Fruit fly (Drosophila melanogaster): Measurements from ENCODE around the gene Msp300.
A peak's percentile ranks its signal among the peaks of the same experiment; 100 is the strongest.

Msp300 gene

DNA sequence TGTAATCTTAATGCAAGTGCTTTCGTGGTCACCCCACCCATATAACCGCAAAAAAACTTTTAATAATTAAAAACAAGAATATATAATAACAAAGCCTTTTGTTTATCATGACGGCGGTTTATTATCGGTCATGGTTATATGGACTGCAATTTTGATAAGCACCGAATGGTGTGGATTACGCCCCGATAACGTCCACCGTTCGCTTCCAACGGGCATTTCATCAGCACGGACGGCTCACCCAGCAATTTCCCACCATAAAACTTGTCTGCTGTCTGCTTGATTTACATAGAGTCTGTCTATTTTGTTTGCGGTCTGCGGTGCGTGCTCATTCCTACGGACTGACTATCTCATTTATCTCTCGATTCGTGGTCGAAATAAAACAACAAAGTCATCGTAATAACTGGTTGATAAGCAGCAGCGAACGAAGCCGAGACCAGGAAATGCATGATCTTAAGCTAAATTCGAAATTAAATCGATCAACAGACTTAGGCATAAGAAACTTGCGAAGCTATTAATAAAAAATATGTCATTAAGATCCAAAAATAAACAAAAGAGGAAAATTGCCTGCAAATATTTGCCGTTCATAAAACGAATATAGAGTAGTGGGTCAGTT, 5.2 kb upstream of the Msp300 start (continued):
- no peak for TF ChIP-seq odd (GFP tag; optimal IDR thresholded peaks at IDR 0.05)
- peak; percentile 65 for TF ChIP-seq vvl (GFP tag; IDR thresholded peaks at IDR 0.05)
- no peak for TF ChIP-seq CG6254 (GFP tag; optimal IDR thresholded peaks at IDR 0.05)
- no peak for TF ChIP-seq br (optimal IDR thresholded peaks at IDR 0.05)
- TF ChIP-seq CG34376 (GFP tag; optimal IDR thresholded peaks at IDR 0.05): peak; percentile 84
- TF ChIP-seq hb (GFP tag; IDR thresholded peaks at IDR 0.05; ENCODE audit: partially characterized antibody): no peak
- TF ChIP-seq h (optimal IDR thresholded peaks at IDR 0.05): no peak
- TF ChIP-seq CrebB (tag; optimal IDR thresholded peaks at IDR 0.05): peak; percentile 6
- no peak for TF ChIP-seq CG5245 (GFP tag; optimal IDR thresholded peaks at IDR 0.05)
- TF ChIP-seq CG6175 (GFP tag; IDR thresholded peaks at IDR 0.05): no peak
- TF ChIP-seq CoRest (tag; optimal IDR thresholded peaks at IDR 0.05): no peak
- no peak for TF ChIP-seq CG1832 (GFP tag; optimal IDR thresholded peaks at IDR 0.05)
- TF ChIP-seq B-H1 (GFP tag; IDR thresholded peaks at IDR 0.05): no peak
- TF ChIP-seq Aef1 (GFP tag; IDR thresholded peaks at IDR 0.05): no peak
- TF ChIP-seq Fer2 (tag; optimal IDR thresholded peaks at IDR 0.05): no peak
- TF ChIP-seq CG6765 (GFP tag; optimal IDR thresholded peaks at IDR 0.05): no peak
- TF ChIP-seq cg (GFP tag; optimal IDR thresholded peaks at IDR 0.05): no peak

DNA sequence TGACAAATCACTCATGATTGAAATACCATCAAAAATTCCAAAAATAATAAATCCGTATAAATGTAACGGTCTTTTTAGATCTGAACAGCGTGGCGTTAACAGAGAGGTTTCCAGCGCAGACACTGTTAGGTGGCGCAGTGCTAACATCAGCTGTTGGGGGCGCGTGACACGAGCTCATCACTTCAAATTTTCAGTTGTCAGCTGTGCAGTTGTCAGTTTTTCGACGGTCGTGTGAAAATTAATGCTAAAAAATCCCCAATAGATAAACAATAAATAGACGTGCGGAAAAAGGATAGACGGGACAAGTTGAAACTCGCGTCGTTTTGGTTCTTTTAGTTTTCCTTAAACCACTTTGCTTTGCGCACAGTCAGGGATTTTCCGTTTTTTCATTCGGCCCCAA, 4.5 kb upstream of the Msp300 start, which contains the start of gene CG4230:
TSS of gene CG4230 (plus strand) at position 6 of the 400 bp plus-strand sequence.
- no peak for TF ChIP-seq mirr (GFP tag; optimal IDR thresholded peaks at IDR 0.05)
- TF ChIP-seq HLH4C (GFP tag; IDR thresholded peaks at IDR 0.05; ENCODE audit: partially characterized antibody): peak; percentile 69; the same call in 2 of the 3 replicates
- no peak for TF ChIP-seq CG4730 (GFP tag; IDR thresholded peaks at IDR 0.05)
- peak; percentile 90 for TF ChIP-seq Sry-δ (GFP tag; optimal IDR thresholded peaks at IDR 0.05)
- peak; percentile 65; the same call in 1 of the 3 replicates for TF ChIP-seq mld (GFP tag; IDR thresholded peaks at IDR 0.05; ENCODE audit: partially characterized antibody)
- TF ChIP-seq CG7928 (GFP tag; optimal IDR thresholded peaks at IDR 0.05): no peak
- TF ChIP-seq CG13287 (GFP tag; IDR thresholded peaks at IDR 0.05; ENCODE audit: partially characterized antibody): peak; percentile 92
- no peak for TF ChIP-seq Taf1 (GFP tag; IDR thresholded peaks at IDR 0.05)
- TF ChIP-seq Hey (tag; optimal IDR thresholded peaks at IDR 0.05): no peak
- no peak for TF ChIP-seq corto (GFP tag; optimal IDR thresholded peaks at IDR 0.05)
- TF ChIP-seq CG7963 (GFP tag; IDR thresholded peaks at IDR 0.05; ENCODE audit: partially characterized antibody): peak; percentile 81
- TF ChIP-seq CG1529 (GFP tag; optimal IDR thresholded peaks at IDR 0.05): no peak
- TF ChIP-seq Dip2 (GFP tag; IDR thresholded peaks at IDR 0.05): no peak
- TF ChIP-seq CG12299 (tag; optimal IDR thresholded peaks at IDR 0.05): no peak
- TF ChIP-seq slbo (GFP tag; IDR thresholded peaks at IDR 0.05): no peak
- no peak for TF ChIP-seq CG2120 (GFP tag; optimal IDR thresholded peaks at IDR 0.05)
- peak; percentile 83 for TF ChIP-seq Doc3 (GFP tag; IDR thresholded peaks at IDR 0.05; ENCODE audit: partially characterized antibody)
- TF ChIP-seq HmgZ (tag; optimal IDR thresholded peaks at IDR 0.05): peak; percentile 30
- TF ChIP-seq ash1 (GFP tag; optimal IDR thresholded peaks at IDR 0.05): no peak
- no peak for TF ChIP-seq gt (GFP tag; IDR thresholded peaks at IDR 0.05)
- no peak for TF ChIP-seq tap (tag; optimal IDR thresholded peaks at IDR 0.05)
- TF ChIP-seq CG10274 (GFP tag; optimal IDR thresholded peaks at IDR 0.05): no peak
- TF ChIP-seq CG7372 (GFP tag; IDR thresholded peaks at IDR 0.05): no peak
- no peak for TF ChIP-seq Jarid2 (GFP tag; optimal IDR thresholded peaks at IDR 0.05)
- no peak for TF ChIP-seq Sox102F (GFP tag; optimal IDR thresholded peaks at IDR 0.05)
- peak; percentile 62 for TF ChIP-seq tna (GFP tag; IDR thresholded peaks at IDR 0.05; ENCODE audit: partially characterized antibody)
- no peak for TF ChIP-seq CG12236 (GFP tag; optimal IDR thresholded peaks at IDR 0.05)
- peak; percentile 90 for TF ChIP-seq unc-4 (GFP tag; IDR thresholded peaks at IDR 0.05; ENCODE audit: partially characterized antibody)
- peak; percentile 22; the same call in 1 of the 3 replicates for TF ChIP-seq CG34422 (GFP tag; IDR thresholded peaks at IDR 0.05)
- peak; percentile 76 for TF ChIP-seq knrl (GFP tag; IDR thresholded peaks at IDR 0.05; ENCODE audit: partially characterized antibody)
- no peak for TF ChIP-seq Asciz (GFP tag; optimal IDR thresholded peaks at IDR 0.05)
- TF ChIP-seq Rx (GFP tag; IDR thresholded peaks at IDR 0.05): no peak
- no peak for TF ChIP-seq ken (GFP tag; IDR thresholded peaks at IDR 0.05)

All from whole organism, embryonic.